Comparison of ENCODE assay signal across 1 fruit fly cellular context in the genomic region with DNA sequence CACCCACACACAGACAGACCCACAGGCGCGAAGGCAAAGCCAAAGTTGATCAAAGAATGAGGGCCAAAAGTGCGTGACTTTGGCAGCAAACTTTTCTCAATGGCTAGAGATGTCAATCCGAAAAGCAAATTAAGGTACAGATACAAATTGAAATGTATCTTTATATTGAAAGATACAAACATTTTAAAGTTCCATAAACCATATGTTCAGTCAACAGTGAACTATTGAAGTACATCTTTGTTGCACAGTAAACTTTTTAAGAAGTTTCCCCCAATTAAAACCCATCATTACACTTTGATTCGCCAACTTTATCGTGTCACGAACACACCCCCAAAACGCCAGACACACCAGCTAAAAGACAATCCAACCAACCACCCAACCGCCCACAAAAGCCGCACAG.
A peak's percentile ranks its signal among the peaks of the same experiment; 100 is the strongest.
TF ChIP-seq lines count a peak whose summit lies in the region.

No protein-coding gene starts in this region.

TF ChIP-seq in whole organism, embryonic, 481 proteins besides CTCF, POLR2A, EP300 and RAD21 (continued from another document):
- TF ChIP-seq dmrt99B (tag; optimal IDR thresholded peaks at IDR 0.05; lab: Kevin White, UChicago) (peak; percentile 35), NFAT (GFP tag; IDR thresholded peaks at IDR 0.05; lab: Robert Waterston, UW) (no peak), Antp (GFP tag; optimal IDR thresholded peaks at IDR 0.05; lab: Kevin White, UChicago) (peak; percentile 0), dan (GFP tag; IDR thresholded peaks at IDR 0.05; lab: Robert Waterston, UW) (no peak), chif (GFP tag; optimal IDR thresholded peaks at IDR 0.05; lab: Kevin White, UChicago) (no peak), CG17385 (GFP tag; optimal IDR thresholded peaks at IDR 0.05; lab: Kevin White, UChicago) (peak; percentile 5), cwo (GFP tag; optimal IDR thresholded peaks at IDR 0.05; lab: Kevin White, UChicago) (peak; percentile 42), onecut (GFP tag; IDR thresholded peaks at IDR 0.05; lab: Robert Waterston, UW) (peak; percentile 18; the same call in 1 of the 2 replicates), PHDP (tag; optimal IDR thresholded peaks at IDR 0.05; lab: Kevin White, UChicago) (peak; percentile 15), CG7928 (GFP tag; optimal IDR thresholded peaks at IDR 0.05; lab: Kevin White, UChicago) (no peak), Sox102F (GFP tag; optimal IDR thresholded peaks at IDR 0.05; lab: Kevin White, UChicago) (peak; percentile 41)
